Fruit fly (Drosophila melanogaster): ENCODE measurements around the gene CG8281.

The CG8281 gene

DNA sequence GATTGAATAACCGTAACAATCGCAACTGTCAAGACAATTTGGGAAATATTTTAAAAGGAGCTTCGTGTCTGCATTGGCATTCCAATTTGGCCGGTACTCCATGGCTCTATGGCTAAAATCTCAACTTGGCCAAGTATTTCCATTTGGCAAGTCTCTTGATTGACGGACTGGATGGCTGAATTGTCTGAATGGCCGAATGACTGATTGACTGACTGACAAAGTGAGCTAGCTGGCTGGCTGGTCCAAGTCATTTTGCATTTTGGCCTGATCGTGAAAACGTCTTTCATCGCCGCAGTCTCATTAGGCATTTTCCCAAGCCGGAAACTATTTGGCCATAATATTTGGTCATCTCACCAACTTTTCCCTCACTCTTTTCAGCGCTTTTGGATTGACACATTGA, 37.8 kb upstream of the CG8281 start:
- TF ChIP-seq CG6276 (GFP tag; optimal IDR thresholded peaks at IDR 0.05): no peak
- no peak for TF ChIP-seq CG11902 (GFP tag; optimal IDR thresholded peaks at IDR 0.05)
- TF ChIP-seq Ets21C (GFP tag; optimal IDR thresholded peaks at IDR 0.05): no peak
- TF ChIP-seq Met (GFP tag; optimal IDR thresholded peaks at IDR 0.05): no peak
- no peak for TF ChIP-seq Blimp-1 (GFP tag; optimal IDR thresholded peaks at IDR 0.05)
- TF ChIP-seq achi (GFP tag; optimal IDR thresholded peaks at IDR 0.05): no peak
- no peak for TF ChIP-seq Lpt (GFP tag; optimal IDR thresholded peaks at IDR 0.05)
- TF ChIP-seq Eip75B (GFP tag; optimal IDR thresholded peaks at IDR 0.05): no peak
- no peak for TF ChIP-seq Sox14 (GFP tag; optimal IDR thresholded peaks at IDR 0.05)
- no peak for TF ChIP-seq CG31627 (GFP tag; optimal IDR thresholded peaks at IDR 0.05)
- TF ChIP-seq Sox102F (GFP tag; optimal IDR thresholded peaks at IDR 0.05): no peak
- TF ChIP-seq net (GFP tag; optimal IDR thresholded peaks at IDR 0.05): no peak
- no peak for TF ChIP-seq vri (GFP tag; optimal IDR thresholded peaks at IDR 0.05)
- TF ChIP-seq svp (GFP tag): no peak
- no peak for TF ChIP-seq CG10669 (GFP tag; optimal IDR thresholded peaks at IDR 0.05)
- no peak for TF ChIP-seq ss (GFP tag; optimal IDR thresholded peaks at IDR 0.05)
- TF ChIP-seq Gug (GFP tag; IDR thresholded peaks at IDR 0.05): no peak
- no peak for TF ChIP-seq fkh (GFP tag; optimal IDR thresholded peaks at IDR 0.05)
- TF ChIP-seq CG34406 (GFP tag; optimal IDR thresholded peaks at IDR 0.05): no peak
- no peak for TF ChIP-seq Eip78C (GFP tag)

DNA sequence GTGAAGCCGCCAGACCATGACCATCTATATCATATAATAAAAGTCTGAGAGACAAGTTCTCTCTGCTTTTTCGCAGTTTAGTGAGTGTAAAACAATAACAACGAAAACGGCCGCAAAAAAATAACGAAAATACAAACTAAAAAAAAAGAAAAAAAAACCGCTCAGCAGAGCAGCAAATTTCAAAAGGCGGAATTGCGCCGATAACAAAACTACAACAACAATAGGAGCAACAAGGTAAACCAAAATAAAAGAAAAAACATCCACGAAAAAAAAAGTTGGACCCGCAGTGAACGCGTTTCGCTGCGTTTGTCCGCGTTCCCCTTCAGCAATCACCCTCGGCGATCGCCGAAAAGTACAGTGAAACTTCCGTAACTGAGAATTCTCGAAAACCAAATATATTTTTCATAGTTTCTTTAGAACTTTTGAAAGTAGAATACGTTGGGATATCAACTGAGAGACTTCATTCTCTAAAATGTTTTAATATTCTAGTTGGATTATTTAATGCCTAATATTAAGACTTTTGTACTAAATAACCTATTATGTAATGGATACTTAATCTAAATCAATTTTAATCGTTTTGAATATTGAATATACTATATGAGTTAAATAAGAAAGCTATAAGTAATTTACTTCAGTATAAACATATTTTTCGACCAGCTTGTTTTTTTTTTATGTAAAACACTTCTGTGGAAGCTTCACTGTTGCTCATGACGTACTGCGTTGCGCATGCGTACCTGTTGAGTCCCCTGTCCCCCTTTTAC, 36.5 kb upstream of the CG8281 start:
- peak; percentile 56 for TF ChIP-seq CG6854 (GFP tag; optimal IDR thresholded peaks at IDR 0.05)
- TF ChIP-seq esn (GFP tag; optimal IDR thresholded peaks at IDR 0.05): peak; percentile 87
- peak; percentile 75 for TF ChIP-seq pdm3 (GFP tag; optimal IDR thresholded peaks at IDR 0.05)
- peak; percentile 63 for TF ChIP-seq acj6 (GFP tag; optimal IDR thresholded peaks at IDR 0.05)
- peak; percentile 67 for TF ChIP-seq CG6792 (GFP tag; optimal IDR thresholded peaks at IDR 0.05)
- TF ChIP-seq CG8119 (GFP tag; IDR thresholded peaks at IDR 0.05): peak; percentile 59; the same call in 2 of the 3 replicates
- peak; percentile 55 for TF ChIP-seq CG3032 (tag; optimal IDR thresholded peaks at IDR 0.05)
- no peak; the same call in 2 of the 3 replicates for TF ChIP-seq CG6163 (GFP tag; IDR thresholded peaks at IDR 0.05)
- TF ChIP-seq Ets21C (GFP tag; optimal IDR thresholded peaks at IDR 0.05): peak; percentile 41
- TF ChIP-seq CG10631 (GFP tag; optimal IDR thresholded peaks at IDR 0.05): peak; percentile 64
- TF ChIP-seq OdsH (GFP tag; optimal IDR thresholded peaks at IDR 0.05): peak; percentile 61
- peak; percentile 65 for TF ChIP-seq Eip75B (GFP tag; optimal IDR thresholded peaks at IDR 0.05)
- peak; percentile 23 for TF ChIP-seq CG6276 (GFP tag; optimal IDR thresholded peaks at IDR 0.05)
- no peak for TF ChIP-seq Gug (GFP tag; IDR thresholded peaks at IDR 0.05)
- TF ChIP-seq dac (GFP tag; optimal IDR thresholded peaks at IDR 0.05): no peak
- peak; percentile 24 for TF ChIP-seq CG4318 (GFP tag; optimal IDR thresholded peaks at IDR 0.05)
- peak; percentile 42 for TF ChIP-seq Blimp-1 (GFP tag; optimal IDR thresholded peaks at IDR 0.05)
- peak; percentile 48 for TF ChIP-seq dsx (GFP tag; optimal IDR thresholded peaks at IDR 0.05; ENCODE audit: poor library complexity, severe bottlenecking)
- TF ChIP-seq CG8632 (GFP tag; optimal IDR thresholded peaks at IDR 0.05): peak; percentile 69
- peak; percentile 27 for TF ChIP-seq vri (GFP tag; optimal IDR thresholded peaks at IDR 0.05)
- peak; percentile 60 for TF ChIP-seq cyc (GFP tag; optimal IDR thresholded peaks at IDR 0.05)
- TF ChIP-seq net (GFP tag; optimal IDR thresholded peaks at IDR 0.05): peak; percentile 62
- TF ChIP-seq Hr4 (GFP tag; optimal IDR thresholded peaks at IDR 0.05): peak; percentile 62
- TF ChIP-seq Sox15 (GFP tag; optimal IDR thresholded peaks at IDR 0.05): peak; percentile 60
- peak; percentile 57 for TF ChIP-seq lz (GFP tag; optimal IDR thresholded peaks at IDR 0.05)
- peak; percentile 84 for TF ChIP-seq svp (GFP tag)
- TF ChIP-seq spab (GFP tag; optimal IDR thresholded peaks at IDR 0.05): peak; percentile 59
- TF ChIP-seq salr (GFP tag; optimal IDR thresholded peaks at IDR 0.05): peak in 1 of 2 experiments; percentile 43
- TF ChIP-seq CG10669 (GFP tag; optimal IDR thresholded peaks at IDR 0.05): peak; percentile 40
- peak; percentile 6 for TF ChIP-seq fd85E (GFP tag; optimal IDR thresholded peaks at IDR 0.05)
- peak; percentile 36 for TF ChIP-seq CG16779 (tag; optimal IDR thresholded peaks at IDR 0.05)
- peak; percentile 68 for TF ChIP-seq CG34406 (GFP tag; optimal IDR thresholded peaks at IDR 0.05)
- no peak for TF ChIP-seq Hr38 (GFP tag; optimal IDR thresholded peaks at IDR 0.05)
- TF ChIP-seq CG1621 (tag; optimal IDR thresholded peaks at IDR 0.05): no peak
- TF ChIP-seq fkh (GFP tag; optimal IDR thresholded peaks at IDR 0.05): no peak
- peak; percentile 56 for TF ChIP-seq fd59A (GFP tag; optimal IDR thresholded peaks at IDR 0.05)
- TF ChIP-seq CG31627 (GFP tag; optimal IDR thresholded peaks at IDR 0.05): peak; percentile 65
- TF ChIP-seq CG11762 (GFP tag; optimal IDR thresholded peaks at IDR 0.05; ENCODE audit: insufficient read depth): peak; percentile 50
- TF ChIP-seq Sox102F (GFP tag; optimal IDR thresholded peaks at IDR 0.05): peak; percentile 59
- TF ChIP-seq ss (GFP tag; optimal IDR thresholded peaks at IDR 0.05): peak; percentile 39 to 75

All from whole organism, prepupa.